Fruit fly (Drosophila melanogaster) whole organism, embryonic: ENCODE results near the gene CG17666.

Experiments
- Ada2b ChIP-seq: fragments of 200-800 bp; sonication (Bioruptor generic); IDR thresholded peaks from 2 replicates; pipeline ENCODE4 v1.3.6; 2022; ENCODE audit warnings: missing biosample characterization, missing genetic modification characterization
- CG10462 ChIP-seq: fragments of 200-800 bp; sonication (Bioruptor generic); optimal IDR thresholded peaks from 2 replicates; lab custom pipeline; 2016; ENCODE audit warnings: missing biosample characterization, missing genetic modification characterization
- CG10654 ChIP-seq: fragments of 200-800 bp; sonication (Bioruptor generic); optimal IDR thresholded peaks from 2 replicates; lab custom pipeline; 2016; ENCODE audit warnings: missing biosample characterization, missing genetic modification characterization
- CG12219 ChIP-seq: fragments of 200-800 bp; sonication (Bioruptor generic); optimal IDR thresholded peaks from 3 replicates; lab custom pipeline; 2018; ENCODE audit warnings: missing biosample characterization, mild to moderate bottlenecking, missing genetic modification characterization
- CG1233 ChIP-seq: fragments of 200-800 bp; sonication (Bioruptor generic); optimal IDR thresholded peaks from 4 replicates; lab custom pipeline; 2018; ENCODE audit warnings: missing biosample characterization, mild to moderate bottlenecking, missing genetic modification characterization
- CG14014 ChIP-seq: fragments of 200-800 bp; sonication (Bioruptor generic); IDR thresholded peaks from 2 replicates; pipeline ENCODE4 v1.3.6; 2022; ENCODE audit warnings: missing biosample characterization, missing genetic modification characterization
- CG15011 ChIP-seq: fragments of 200-800 bp; sonication (Bioruptor generic); optimal IDR thresholded peaks from 3 replicates; lab custom pipeline; 2018; ENCODE audit warnings: missing biosample characterization, mild to moderate bottlenecking, missing genetic modification characterization
- CG15269 ChIP-seq: fragments of 200-800 bp; sonication (Bioruptor generic); optimal IDR thresholded peaks from 2 replicates; lab custom pipeline; 2018; ENCODE audit warnings: missing biosample characterization, mild to moderate bottlenecking, missing genetic modification characterization, moderate library complexity
- CG15601 ChIP-seq: fragments of 200-800 bp; sonication (Bioruptor generic); optimal IDR thresholded peaks from 3 replicates; lab custom pipeline; 2019; ENCODE audit warnings: missing biosample characterization, mild to moderate bottlenecking, missing genetic modification characterization, moderate library complexity
- CG1602 ChIP-seq: fragments of 200-800 bp; sonication (Bioruptor generic); optimal IDR thresholded peaks from 3 replicates; lab custom pipeline; 2016; ENCODE audit warnings: missing biosample characterization, missing genetic modification characterization
- CG1603 ChIP-seq: fragments of 200-800 bp; sonication (Bioruptor generic); optimal IDR thresholded peaks from 2 replicates; lab custom pipeline; 2019; ENCODE audit warnings: missing biosample characterization, mild to moderate bottlenecking, missing genetic modification characterization, moderate library complexity
- CG31441 ChIP-seq: fragments of 200-800 bp; sonication (Bioruptor generic); IDR thresholded peaks from 2 replicates; pipeline ENCODE4 v1.3.6; 2022; ENCODE audit warnings: missing biosample characterization, missing genetic modification characterization
- CG3407 ChIP-seq: fragments of 200-800 bp; sonication (Bioruptor generic); optimal IDR thresholded peaks from 2 replicates; lab custom pipeline; 2018; ENCODE audit warnings: missing biosample characterization, mild to moderate bottlenecking, missing genetic modification characterization
- CG3726 ChIP-seq: fragments of 200-800 bp; sonication (Bioruptor generic); IDR thresholded peaks from 3 replicates; pipeline ENCODE4, ENCODE4 v1.3.6; 2022; ENCODE audit warnings: missing biosample characterization, missing genetic modification characterization
- CG4404 ChIP-seq: fragments of 200-800 bp; sonication (Bioruptor generic); IDR thresholded peaks from 2 replicates; pipeline ENCODE4 v1.3.6; 2022; ENCODE audit warnings: missing biosample characterization, missing genetic modification characterization
- CG4617 ChIP-seq: fragments of 200-800 bp; sonication (Bioruptor generic); optimal IDR thresholded peaks from 3 replicates; lab custom pipeline; 2016; ENCODE audit warnings: missing biosample characterization, missing genetic modification characterization, borderline replicate concordance
- CG4730 ChIP-seq: fragments of 200-800 bp; sonication (Bioruptor generic); IDR thresholded peaks from 2 replicates; pipeline ENCODE4 v1.3.6; 2022; ENCODE audit warnings: missing biosample characterization, missing genetic modification characterization
- CG7271 ChIP-seq: fragments of 200-800 bp; sonication (Bioruptor generic); optimal IDR thresholded peaks from 2 replicates; lab custom pipeline; 2018; ENCODE audit warnings: missing biosample characterization, mild to moderate bottlenecking, missing genetic modification characterization, moderate library complexity
- CG7556 ChIP-seq: fragments of 200-800 bp; sonication (Bioruptor generic); optimal IDR thresholded peaks from 2 replicates; lab custom pipeline; 2017; ENCODE audit warnings: missing biosample characterization, mild to moderate bottlenecking, missing genetic modification characterization
- CG8478 ChIP-seq: fragments of >200 bp; optimal IDR thresholded peaks from 2 replicates; lab custom pipeline; 2018
- CG8765 ChIP-seq: fragments of 200-800 bp; sonication (Bioruptor generic); IDR thresholded peaks from 2 replicates; pipeline ENCODE4 v1.3.6; 2022; ENCODE audit warnings: missing biosample characterization, missing genetic modification characterization
- CG9817 ChIP-seq: fragments of 200-800 bp; sonication (Bioruptor generic); optimal IDR thresholded peaks from 2 replicates; lab custom pipeline; 2018; ENCODE audit warnings: missing biosample characterization, mild to moderate bottlenecking, missing genetic modification characterization, moderate library complexity
- Doc2 ChIP-seq: fragments of 200-800 bp; sonication (Bioruptor generic); IDR thresholded peaks from 2 replicates; pipeline ENCODE4 v1.3.6; 2022; ENCODE audit warnings: missing biosample characterization, missing genetic modification characterization
- ERR ChIP-seq: fragments of 200-800 bp; sonication (Bioruptor generic); optimal IDR thresholded peaks from 2 replicates; lab custom pipeline; 2016; ENCODE audit warnings: missing biosample characterization, missing genetic modification characterization
- Fer2 ChIP-seq: fragments of 200-800 bp; sonication (Bioruptor generic); optimal IDR thresholded peaks from 2 replicates; lab custom pipeline; 2018; ENCODE audit warnings: missing biosample characterization, mild to moderate bottlenecking, missing genetic modification characterization, moderate library complexity
- H2.0 ChIP-seq: fragments of 200-800 bp; sonication (Bioruptor generic); IDR thresholded peaks from 2 replicates; pipeline ENCODE4 v1.3.6; 2022; ENCODE audit warnings: missing biosample characterization, missing genetic modification characterization
- HLH4C ChIP-seq: fragments of 200-800 bp; sonication (Bioruptor generic); IDR thresholded peaks from 3 replicates; pipeline ENCODE4 v1.3.6; 2022; ENCODE audit warnings: missing biosample characterization, missing genetic modification characterization; ENCODE audit not compliant: partially characterized antibody
- Mad ChIP-seq: fragments of 200-800 bp; sonication (Bioruptor generic); optimal IDR thresholded peaks from 2 replicates; lab custom pipeline; 2016; ENCODE audit warnings: missing biosample characterization, missing genetic modification characterization
- Med ChIP-seq: fragments of 200-800 bp; sonication (Bioruptor generic); peaks from one replicate; lab custom pipeline; 2016; ENCODE audit warnings: missing biosample characterization, missing genetic modification characterization, mild to moderate bottlenecking, inconsistent platforms, moderate library complexity
- Nf-YB ChIP-seq: fragments of 200-800 bp; sonication (Bioruptor generic); optimal IDR thresholded peaks from 3 replicates; lab custom pipeline; 2019; ENCODE audit warnings: missing biosample characterization, mild to moderate bottlenecking, missing genetic modification characterization, moderate library complexity
- Oli ChIP-seq: fragments of 200-800 bp; sonication (Bioruptor generic); optimal IDR thresholded peaks from 2 replicates; lab custom pipeline; 2018; ENCODE audit warnings: missing biosample characterization, mild to moderate bottlenecking, missing genetic modification characterization, moderate library complexity
- Optix ChIP-seq: fragments of 200-800 bp; sonication (Bioruptor generic); IDR thresholded peaks from 3 replicates; pipeline ENCODE4 v1.3.6; 2022; ENCODE audit warnings: missing biosample characterization, missing genetic modification characterization
- Rfx ChIP-seq: fragments of 200-800 bp; sonication (Bioruptor generic); IDR thresholded peaks from 2 replicates; pipeline ENCODE4 v1.3.6; 2022; ENCODE audit warnings: missing biosample characterization, missing genetic modification characterization
- Ssrp ChIP-seq: fragments of 200-800 bp; sonication (Bioruptor generic); optimal IDR thresholded peaks from 2 replicates; lab custom pipeline; 2018; ENCODE audit warnings: missing biosample characterization, mild to moderate bottlenecking, missing genetic modification characterization, moderate library complexity
- Taf1 ChIP-seq: fragments of 200-800 bp; sonication (Bioruptor generic); IDR thresholded peaks from 2 replicates; pipeline ENCODE4 v1.3.6; 2022; ENCODE audit warnings: missing biosample characterization, missing genetic modification characterization
- Trl ChIP-seq, 3 experiments: fragments of >200 bp in 2 of 3; fragments of 200-800 bp in 1 of 3; sonication (Bioruptor generic) in 1 of 3; optimal IDR thresholded peaks; 2 replicates in 1 of 3; 3 replicates in 2 of 3; lab custom pipeline; 2016 to 2017; ENCODE audit warnings: missing biosample characterization in 1 of 3, missing genetic modification characterization in 1 of 3
- chif ChIP-seq, 2 experiments: fragments of 200-800 bp; sonication (Bioruptor generic); optimal IDR thresholded peaks; 3 replicates each; lab custom pipeline; 2016; ENCODE audit warnings: missing biosample characterization in 2 of 2, missing genetic modification characterization in 2 of 2
- ewg ChIP-seq: fragments of 200-800 bp; sonication (Bioruptor generic); optimal IDR thresholded peaks from 3 replicates; lab custom pipeline; 2017; ENCODE audit warnings: mild to moderate bottlenecking, missing biosample characterization, missing genetic modification reagents, missing genetic modification characterization
- gcm2 ChIP-seq: fragments of 200-800 bp; sonication (Bioruptor generic); optimal IDR thresholded peaks from 2 replicates; lab custom pipeline; 2016; ENCODE audit warnings: missing biosample characterization, missing genetic modification characterization
- lab ChIP-seq: fragments of 200-800 bp; sonication (Bioruptor generic); optimal IDR thresholded peaks from 3 replicates; lab custom pipeline; 2017; ENCODE audit warnings: missing biosample characterization, missing genetic modification characterization, mild to moderate bottlenecking, moderate library complexity, missing genetic modification reagents
- nerfin-2 ChIP-seq: fragments of 200-800 bp; sonication (Bioruptor generic); IDR thresholded peaks from 2 replicates; pipeline ENCODE4 v1.3.6; 2022; ENCODE audit warnings: missing biosample characterization, missing genetic modification characterization; ENCODE audit not compliant: partially characterized antibody
- oc ChIP-seq: fragments of 200-800 bp; sonication (Bioruptor generic); optimal IDR thresholded peaks from 2 replicates; lab custom pipeline; 2018; ENCODE audit warnings: missing biosample characterization, mild to moderate bottlenecking, missing genetic modification characterization, moderate library complexity
- pho ChIP-seq: fragments of 200-800 bp; sonication (Bioruptor generic); optimal IDR thresholded peaks from 2 replicates; lab custom pipeline; 2016; ENCODE audit warnings: missing biosample characterization, missing genetic modification characterization
- pnt ChIP-seq: fragments of 200-800 bp; sonication (Bioruptor generic); optimal IDR thresholded peaks from 3 replicates; lab custom pipeline; 2016; ENCODE audit warnings: missing biosample characterization, missing genetic modification characterization
- ranshi ChIP-seq: fragments of 200-800 bp; sonication (Bioruptor generic); IDR thresholded peaks from 2 replicates; pipeline ENCODE4 v1.3.6; 2022; ENCODE audit warnings: missing biosample characterization, missing genetic modification characterization
- run ChIP-seq: fragments of 200-800 bp; sonication (Bioruptor generic); optimal IDR thresholded peaks from 3 replicates; lab custom pipeline; 2018; ENCODE audit warnings: missing biosample characterization, mild to moderate bottlenecking, missing genetic modification characterization
- seq ChIP-seq: fragments of 200-800 bp; sonication (Bioruptor generic); IDR thresholded peaks from 2 replicates; pipeline ENCODE4 v1.3.6; 2022; ENCODE audit warnings: missing biosample characterization, missing genetic modification characterization
- sob ChIP-seq: fragments of 200-800 bp; sonication (Bioruptor generic); IDR thresholded peaks from 2 replicates; pipeline ENCODE4 v1.3.6; 2022; ENCODE audit warnings: missing biosample characterization, missing genetic modification characterization
- vvl ChIP-seq: fragments of 200-800 bp; sonication (Bioruptor generic); IDR thresholded peaks from 2 replicates; pipeline ENCODE4 v1.3.6; 2022; ENCODE audit warnings: missing biosample characterization, missing genetic modification characterization

CG17666 gene

DNA sequence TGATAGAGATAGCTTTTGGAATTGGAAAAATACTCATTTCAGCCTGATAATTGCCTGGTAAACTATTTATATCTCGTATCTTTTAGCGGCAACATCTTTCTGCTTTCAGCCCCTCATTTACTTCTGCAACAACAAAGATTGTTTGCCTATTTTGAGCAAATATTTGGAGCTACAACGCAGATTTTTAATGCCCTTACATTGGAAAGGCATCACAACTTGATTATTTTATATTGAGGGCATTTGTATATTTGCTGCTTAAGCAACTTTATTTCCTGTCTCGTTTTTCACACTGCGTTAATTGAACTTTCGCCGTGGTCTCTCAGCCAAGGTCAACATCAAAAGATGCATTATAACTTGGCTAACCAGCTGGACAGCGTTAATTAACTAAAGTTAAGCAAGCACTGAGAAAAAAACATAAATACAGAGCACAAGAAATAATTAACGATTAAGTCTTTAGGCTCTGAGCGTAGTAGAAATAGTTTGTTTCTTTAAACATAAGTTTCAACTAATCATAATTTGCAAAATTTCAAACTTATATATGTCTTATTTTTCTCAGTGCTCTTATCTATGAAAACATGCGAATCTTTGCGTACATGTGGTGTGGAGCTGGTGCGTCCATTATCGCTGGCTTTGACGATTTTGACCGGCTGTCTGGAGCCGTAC lies 50.3 kb downstream of the CG17666 start (continued):
- TF ChIP-seq pnt (GFP tag; lab: Kevin White, UChicago) (peak; percentile 12), CG7271 (tag; lab: Kevin White, UChicago) (no peak), seq (GFP tag; lab: Robert Waterston, UW) (peak; percentile 52; the same call in 1 of the 2 replicates), CG14014 (GFP tag; lab: Robert Waterston, UW) (0 out of 2 replicates have a peak, but pooled peaks have one; percentile 13), CG31441 (peak; percentile 53), Ssrp (tag; lab: Kevin White, UChicago) (peak; percentile 43), CG15601 (no peak), CG12219 (peak; percentile 38), Fer2 (tag; lab: Kevin White, UChicago) (no peak), CG4404 (GFP tag; lab: Robert Waterston, UW) (no peak), CG3407 (peak; percentile 1), Ada2b (GFP tag; lab: Robert Waterston, UW) (peak; percentile 66), sob (GFP tag; lab: Robert Waterston, UW) (peak; percentile 34; the same call in 1 of the 2 replicates), Oli (tag; lab: Kevin White, UChicago) (peak; percentile 62), CG8478 (no peak), CG1602 (GFP tag; lab: Kevin White, UChicago) (peak; percentile 34), CG10462 (no peak), Trl (optimal IDR thresholded peaks at IDR 0.05; lab: Kevin White, UChicago) (no peak), Trl (GFP tag; optimal IDR thresholded peaks at IDR 0.05; lab: Kevin White, UChicago) (peak; percentile 58), nerfin-2 (GFP tag; lab: Robert Waterston, UW) (no peak), Taf1 (GFP tag; lab: Robert Waterston, UW) (peak; percentile 32; the same call in 1 of the 2 replicates), CG4730 (GFP tag; lab: Robert Waterston, UW) (peak; percentile 16; the same call in 1 of the 2 replicates), Doc2 (GFP tag; lab: Robert Waterston, UW) (no peak), gcm2 (GFP tag; lab: Kevin White, UChicago) (peak; percentile 12), CG9817 (peak; percentile 46), lab (GFP tag; lab: Kevin White, UChicago) (peak; percentile 35), CG1233 (GFP tag; lab: Kevin White, UChicago) (peak; percentile 45), CG10654 (no peak), Med (GFP tag; lab: Kevin White, UChicago) (peak; percentile 72), ewg (GFP tag; lab: Kevin White, UChicago) (no peak), Optix (GFP tag; lab: Robert Waterston, UW) (no peak), H2.0 (GFP tag; lab: Robert Waterston, UW) (peak; percentile 58), pho (GFP tag; lab: Kevin White, UChicago) (peak; percentile 53), ranshi (GFP tag; lab: Robert Waterston, UW) (peak; percentile 56; the same call in 1 of the 2 replicates), CG7556 (GFP tag; lab: Kevin White, UChicago) (peak; percentile 60), CG8765 (GFP tag; lab: Robert Waterston, UW) (no peak), CG4617 (GFP tag; lab: Kevin White, UChicago) (no peak), CG15269 (tag; lab: Kevin White, UChicago) (peak; percentile 70), chif (GFP tag; optimal IDR thresholded peaks at IDR 0.05; lab: Kevin White, UChicago) (peak in 1 of 2 experiments; percentile 22), run (tag; lab: Kevin White, UChicago) (peak; percentile 2), CG1603 (tag; lab: Kevin White, UChicago) (peak; percentile 25), CG3726 (no peak), Nf-YB (GFP tag; lab: Kevin White, UChicago) (no peak), HLH4C (GFP tag; lab: Robert Waterston, UW) (no peak), ERR (GFP tag; lab: Kevin White, UChicago) (peak; percentile 58), oc (tag; lab: Kevin White, UChicago) (peak; percentile 3), Rfx (peak; percentile 66), vvl (GFP tag; lab: Robert Waterston, UW) (peak; percentile 69), CG15011 (GFP tag; lab: Kevin White, UChicago) (peak; percentile 30), Mad (GFP tag; lab: Kevin White, UChicago) (no peak)
